Fruit fly (Drosophila melanogaster) whole organism, embryonic: ENCODE results near the gene CG32695.

Source experiments
- Antp ChIP-seq: fragments of 200-800 bp; sonication (Bioruptor generic); optimal IDR thresholded peaks from 3 replicates; lab custom pipeline; 2016; ENCODE audit warnings: missing biosample characterization, missing genetic modification characterization
- Awh ChIP-seq: fragments of 200-800 bp; sonication (Bioruptor generic); IDR thresholded peaks from 2 replicates; pipeline ENCODE4, ENCODE4 v1.3.6; 2022; ENCODE audit warnings: missing biosample characterization, missing genetic modification characterization
- CG10147 ChIP-seq: fragments of 200-800 bp; sonication (Bioruptor generic); optimal IDR thresholded peaks from 2 replicates; lab custom pipeline; 2019; ENCODE audit warnings: missing biosample characterization, mild to moderate bottlenecking, missing genetic modification characterization, moderate library complexity
- CG10274 ChIP-seq: fragments of 200-800 bp; sonication (Bioruptor generic); optimal IDR thresholded peaks from 3 replicates; lab custom pipeline; 2017; ENCODE audit warnings: missing biosample characterization, mild to moderate bottlenecking, missing genetic modification characterization
- CG12942 ChIP-seq: fragments of 200-800 bp; sonication (Bioruptor generic); optimal IDR thresholded peaks from 3 replicates; lab custom pipeline; 2016; ENCODE audit warnings: missing biosample characterization, missing genetic modification characterization
- CG13624 ChIP-seq: fragments of 200-800 bp; sonication (Bioruptor generic); optimal IDR thresholded peaks from 2 replicates; lab custom pipeline; 2016; ENCODE audit warnings: missing biosample characterization, missing genetic modification characterization
- CG14014 ChIP-seq: fragments of 200-800 bp; sonication (Bioruptor generic); IDR thresholded peaks from 2 replicates; pipeline ENCODE4 v1.3.6; 2022; ENCODE audit warnings: missing biosample characterization, missing genetic modification characterization
- CG15479 ChIP-seq: fragments of 200-800 bp; sonication (Bioruptor generic); optimal IDR thresholded peaks from 3 replicates; lab custom pipeline; 2019; ENCODE audit warnings: missing biosample characterization, mild to moderate bottlenecking, missing genetic modification characterization, moderate library complexity
- CG16813 ChIP-seq: fragments of 200-800 bp; sonication (Bioruptor generic); IDR thresholded peaks from 3 replicates; pipeline ENCODE4 v1.3.6; 2022; ENCODE audit warnings: missing biosample characterization, missing genetic modification characterization; ENCODE audit not compliant: partially characterized antibody
- CG17186 ChIP-seq: fragments of 200-800 bp; sonication (Bioruptor generic); optimal IDR thresholded peaks from 3 replicates; lab custom pipeline; 2017; ENCODE audit warnings: missing biosample characterization, missing genetic modification reagents, missing genetic modification characterization
- CG17328 ChIP-seq: fragments of 200-800 bp; sonication (Bioruptor generic); IDR thresholded peaks from 2 replicates; pipeline ENCODE4 v1.3.6; 2022; ENCODE audit warnings: missing biosample characterization, missing genetic modification characterization
- CG17829 ChIP-seq: fragments of 200-800 bp; optimal IDR thresholded peaks from 2 replicates; lab custom pipeline; 2019; ENCODE audit warnings: missing biosample characterization, mild to moderate bottlenecking, missing genetic modification characterization, moderate library complexity
- CG18262 ChIP-seq: fragments of 200-800 bp; optimal IDR thresholded peaks from 3 replicates; lab custom pipeline; 2019; ENCODE audit warnings: missing biosample characterization, mild to moderate bottlenecking, missing genetic modification characterization, moderate library complexity
- CG3838 ChIP-seq: fragments of 200-800 bp; sonication (Bioruptor generic); optimal IDR thresholded peaks from 3 replicates; lab custom pipeline; 2016; ENCODE audit warnings: missing biosample characterization, missing genetic modification characterization
- CG43689 ChIP-seq: fragments of 200-800 bp; sonication (Bioruptor generic); IDR thresholded peaks from 2 replicates; pipeline ENCODE4 v1.3.6; 2022; ENCODE audit warnings: missing biosample characterization, missing genetic modification characterization
- CG6254 ChIP-seq: fragments of 200-800 bp; sonication (Bioruptor generic); optimal IDR thresholded peaks from 3 replicates; lab custom pipeline; 2017; ENCODE audit warnings: mild to moderate bottlenecking, missing biosample characterization, missing genetic modification reagents, missing genetic modification characterization
- CG6791 ChIP-seq: fragments of 200-800 bp; sonication (Bioruptor generic); IDR thresholded peaks from 3 replicates; pipeline ENCODE4 v1.3.6; 2022; ENCODE audit warnings: missing biosample characterization, missing genetic modification characterization; ENCODE audit not compliant: partially characterized antibody
- CG6813 ChIP-seq: fragments of 200-800 bp; sonication (Bioruptor generic); optimal IDR thresholded peaks from 2 replicates; lab custom pipeline; 2017; ENCODE audit warnings: missing biosample characterization, missing genetic modification characterization, mild to moderate bottlenecking, moderate library complexity, missing genetic modification reagents
- D ChIP-seq, 2 experiments: fragments of 200-800 bp in 1 of 2; fragments of >200 bp in 1 of 2; sonication (Bioruptor generic) in 1 of 2; optimal IDR thresholded peaks; 2 replicates in 1 of 2; 3 replicates in 1 of 2; lab custom pipeline; 2017; ENCODE audit warnings: mild to moderate bottlenecking in 1 of 2, missing biosample characterization in 1 of 2, missing genetic modification characterization in 1 of 2, missing genetic modification reagents in 1 of 2
- Deaf1 ChIP-seq: fragments of 200-800 bp; optimal IDR thresholded peaks from 3 replicates; lab custom pipeline; 2019; ENCODE audit warnings: missing biosample characterization, mild to moderate bottlenecking, missing genetic modification characterization, moderate library complexity
- Max ChIP-seq: fragments of 200-800 bp; sonication (Bioruptor generic); optimal IDR thresholded peaks from 2 replicates; lab custom pipeline; 2016; ENCODE audit warnings: missing biosample characterization, mild to moderate bottlenecking, missing genetic modification characterization
- Mes4 ChIP-seq: fragments of 200-800 bp; sonication (Bioruptor generic); optimal IDR thresholded peaks from 2 replicates; lab custom pipeline; 2016; ENCODE audit warnings: missing biosample characterization, missing genetic modification characterization
- Poxn ChIP-seq: fragments of 200-800 bp; sonication (Bioruptor generic); IDR thresholded peaks from 2 replicates; pipeline ENCODE4 v1.3.6; 2022; ENCODE audit warnings: missing biosample characterization, missing genetic modification characterization
- Sox100B ChIP-seq: fragments of 200-800 bp; sonication (Bioruptor generic); optimal IDR thresholded peaks from 3 replicates; lab custom pipeline; 2018; ENCODE audit warnings: missing biosample characterization, mild to moderate bottlenecking, missing genetic modification characterization
- Spps ChIP-seq: fragments of 200-800 bp; sonication (Bioruptor generic); optimal IDR thresholded peaks from 2 replicates; lab custom pipeline; 2018; ENCODE audit warnings: missing biosample characterization, mild to moderate bottlenecking, missing genetic modification characterization
- Sry-δ ChIP-seq: fragments of 200-800 bp; sonication (Bioruptor generic); optimal IDR thresholded peaks from 2 replicates; lab custom pipeline; 2016; ENCODE audit warnings: missing biosample characterization, missing genetic modification characterization
- TFAM ChIP-seq: fragments of 200-800 bp; sonication (Bioruptor generic); optimal IDR thresholded peaks from 2 replicates; lab custom pipeline; 2017; ENCODE audit warnings: missing biosample characterization, missing genetic modification characterization, inconsistent platforms
- Usf ChIP-seq: fragments of 200-800 bp; sonication (Bioruptor generic); optimal IDR thresholded peaks from 2 replicates; lab custom pipeline; 2017; ENCODE audit warnings: missing genotype, missing biosample characterization, missing genetic modification characterization
- aop ChIP-seq: fragments of 200-800 bp; sonication (Bioruptor generic); IDR thresholded peaks from 2 replicates; pipeline ENCODE4 v1.3.6; 2022; ENCODE audit warnings: missing biosample characterization, missing genetic modification characterization
- bab2 ChIP-seq: fragments of 200-800 bp; sonication (Bioruptor generic); optimal IDR thresholded peaks from 2 replicates; lab custom pipeline; 2016; ENCODE audit warnings: missing biosample characterization, missing genetic modification characterization
- da ChIP-seq: fragments of 200-800 bp; sonication (Bioruptor generic); optimal IDR thresholded peaks from 2 replicates; lab custom pipeline; 2016; ENCODE audit warnings: missing biosample characterization, missing genetic modification characterization
- emc ChIP-seq: fragments of 200-800 bp; sonication (Bioruptor generic); optimal IDR thresholded peaks from 2 replicates; lab custom pipeline; 2016; ENCODE audit warnings: missing biosample characterization, missing genetic modification characterization
- fu2 ChIP-seq: fragments of 200-800 bp; sonication (Bioruptor generic); optimal IDR thresholded peaks from 2 replicates; lab custom pipeline; 2016; ENCODE audit warnings: missing biosample characterization, missing genetic modification characterization
- gcm ChIP-seq: fragments of 200-800 bp; sonication (Bioruptor generic); optimal IDR thresholded peaks from 2 replicates; lab custom pipeline; 2019; ENCODE audit warnings: missing biosample characterization, mild to moderate bottlenecking, missing genetic modification characterization, moderate library complexity
- maf-S ChIP-seq: fragments of 200-800 bp; sonication (Bioruptor generic); optimal IDR thresholded peaks from 2 replicates; lab custom pipeline; 2016; ENCODE audit warnings: missing biosample characterization, missing genetic modification characterization
- mld ChIP-seq: fragments of 200-800 bp; sonication (Bioruptor generic); IDR thresholded peaks from 3 replicates; pipeline ENCODE4 v1.3.6; 2022; ENCODE audit warnings: missing biosample characterization, missing genetic modification characterization; ENCODE audit not compliant: partially characterized antibody
- nerfin-1 ChIP-seq: fragments of 200-800 bp; sonication (Bioruptor generic); optimal IDR thresholded peaks from 3 replicates; lab custom pipeline; 2019; ENCODE audit warnings: missing biosample characterization, mild to moderate bottlenecking, missing genetic modification characterization, moderate library complexity
- odd ChIP-seq: fragments of 200-800 bp; sonication (Bioruptor generic); optimal IDR thresholded peaks from 2 replicates; lab custom pipeline; 2017; ENCODE audit warnings: missing biosample characterization, mild to moderate bottlenecking, missing genetic modification characterization
- onecut ChIP-seq: fragments of 200-800 bp; sonication (Bioruptor generic); IDR thresholded peaks from 2 replicates; pipeline ENCODE4 v1.3.6; 2022; ENCODE audit warnings: missing biosample characterization, missing genetic modification characterization
- pfk ChIP-seq: fragments of 200-800 bp; sonication (Bioruptor generic); optimal IDR thresholded peaks from 2 replicates; lab custom pipeline; 2018; ENCODE audit warnings: missing biosample characterization, mild to moderate bottlenecking, missing genetic modification characterization, moderate library complexity
- pita ChIP-seq: fragments of 200-800 bp; sonication (Bioruptor generic); optimal IDR thresholded peaks from 2 replicates; lab custom pipeline; 2017; ENCODE audit warnings: missing biosample characterization, mild to moderate bottlenecking, missing genetic modification characterization
- scrt ChIP-seq: fragments of 200-800 bp; sonication (Bioruptor generic); optimal IDR thresholded peaks from 2 replicates; lab custom pipeline; 2018; ENCODE audit warnings: missing biosample characterization, mild to moderate bottlenecking, missing genetic modification characterization, moderate library complexity
- sens-2 ChIP-seq: fragments of 200-800 bp; sonication (Bioruptor generic); IDR thresholded peaks from 2 replicates; pipeline ENCODE4 v1.3.6; 2022; ENCODE audit warnings: missing biosample characterization, missing genetic modification characterization
- stc ChIP-seq: fragments of 200-800 bp; sonication (Bioruptor generic); IDR thresholded peaks from 2 replicates; pipeline ENCODE4 v1.3.6; 2022; ENCODE audit warnings: missing biosample characterization, missing genetic modification characterization
- tna ChIP-seq: fragments of 200-800 bp; sonication (Bioruptor generic); IDR thresholded peaks from 2 replicates; pipeline ENCODE4 v1.3.6; 2022; ENCODE audit warnings: missing biosample characterization, missing genetic modification characterization; ENCODE audit not compliant: partially characterized antibody
- unc-4 ChIP-seq: fragments of 200-800 bp; sonication (Bioruptor generic); IDR thresholded peaks from 2 replicates; pipeline ENCODE4 v1.3.6; 2022; ENCODE audit warnings: missing biosample characterization, missing genetic modification characterization; ENCODE audit not compliant: partially characterized antibody
- vvl ChIP-seq: fragments of 200-800 bp; sonication (Bioruptor generic); IDR thresholded peaks from 2 replicates; pipeline ENCODE4 v1.3.6; 2022; ENCODE audit warnings: missing biosample characterization, missing genetic modification characterization

The CG32695 gene

dm6 chrX:9875948-9876853, 2.3 kb upstream of the CG32695 start, which contains the start of gene CG15247 (continued):
- peak; percentile 68; the same call in 1 of the 2 replicates for TF ChIP-seq aop (GFP tag; lab: Robert Waterston, UW)
- TF ChIP-seq da: peak; percentile 1
- peak; percentile 22 for TF ChIP-seq CG12942 (GFP tag; lab: Kevin White, UChicago)
- peak; percentile 39 for TF ChIP-seq CG17829 (tag; lab: Kevin White, UChicago)
- TF ChIP-seq bab2: peak; percentile 73
- peak; percentile 4 for TF ChIP-seq CG6813 (GFP tag; lab: Kevin White, UChicago)
- peak; percentile 82 for TF ChIP-seq CG14014
- TF ChIP-seq CG15479 (GFP tag; lab: Kevin White, UChicago): no peak
- no peak for TF ChIP-seq CG16813
- TF ChIP-seq maf-S (GFP tag; lab: Kevin White, UChicago): peak; percentile 47
- peak; percentile 28 for TF ChIP-seq Spps (tag; lab: Kevin White, UChicago)
- TF ChIP-seq odd: peak; percentile 16
- TF ChIP-seq TFAM (GFP tag; lab: Kevin White, UChicago): no peak
- peak; percentile 5 for TF ChIP-seq CG6254 (GFP tag; lab: Kevin White, UChicago)
- peak; percentile 35 for TF ChIP-seq Mes4 (GFP tag; lab: Kevin White, UChicago)
- peak; percentile 47 for TF ChIP-seq scrt (GFP tag; lab: Kevin White, UChicago)
- peak; percentile 24 for TF ChIP-seq Deaf1 (tag; lab: Kevin White, UChicago)
- TF ChIP-seq tna: 0 out of 2 replicates have a peak, but pooled peaks have one; percentile 12
- TF ChIP-seq CG18262 (tag; lab: Kevin White, UChicago): peak; percentile 60
- TF ChIP-seq emc (GFP tag; lab: Kevin White, UChicago): peak; percentile 46
- TF ChIP-seq unc-4 (GFP tag; lab: Robert Waterston, UW): no peak
- peak; percentile 13 for TF ChIP-seq Sry-δ (GFP tag; lab: Kevin White, UChicago)
- no peak for TF ChIP-seq mld (GFP tag; lab: Robert Waterston, UW)
- peak; percentile 59 for TF ChIP-seq CG10147 (GFP tag; lab: Kevin White, UChicago)
- peak; percentile 39 for TF ChIP-seq Max (GFP tag; lab: Kevin White, UChicago)
- TF ChIP-seq Usf (GFP tag; lab: Kevin White, UChicago): peak; percentile 37
- peak; percentile 47; the same call in 1 of the 2 replicates for TF ChIP-seq CG43689 (GFP tag; lab: Robert Waterston, UW)
- TF ChIP-seq Poxn (GFP tag; lab: Robert Waterston, UW): no peak
- TF ChIP-seq nerfin-1 (tag; lab: Kevin White, UChicago): peak; percentile 59
- TF ChIP-seq CG17328 (GFP tag; lab: Robert Waterston, UW): peak; percentile 69
- TF ChIP-seq Awh: peak; percentile 62; the same call in 1 of the 2 replicates
- peak; percentile 66 for TF ChIP-seq Sox100B (GFP tag; lab: Kevin White, UChicago)
- peak; percentile 73 for TF ChIP-seq onecut (GFP tag; lab: Robert Waterston, UW)
- no peak for TF ChIP-seq D (optimal IDR thresholded peaks at IDR 0.05; lab: Kevin White, UChicago)
- peak; percentile 48 for TF ChIP-seq D (GFP tag; optimal IDR thresholded peaks at IDR 0.05; lab: Kevin White, UChicago)
- TF ChIP-seq pita (GFP tag; lab: Kevin White, UChicago): no peak
- TF ChIP-seq CG3838 (GFP tag; lab: Kevin White, UChicago): no peak
- TF ChIP-seq CG6791 (GFP tag; lab: Robert Waterston, UW): no peak
- TF ChIP-seq sens-2 (GFP tag; lab: Robert Waterston, UW): 0 out of 2 replicates have a peak, but pooled peaks have one; percentile 18
- peak; percentile 47 for TF ChIP-seq gcm (GFP tag; lab: Kevin White, UChicago)
- peak; percentile 82 for TF ChIP-seq vvl (GFP tag; lab: Robert Waterston, UW)
- peak; percentile 79 for TF ChIP-seq CG13624 (GFP tag; lab: Kevin White, UChicago)
- peak; percentile 71 for TF ChIP-seq stc (GFP tag; lab: Robert Waterston, UW)
- TF ChIP-seq CG17186: no peak
- peak; percentile 14 for TF ChIP-seq fu2 (GFP tag; lab: Kevin White, UChicago)
- TF ChIP-seq Antp (GFP tag; lab: Kevin White, UChicago): peak; percentile 62
- TF ChIP-seq pfk: no peak
- TF ChIP-seq CG10274 (GFP tag; lab: Kevin White, UChicago): peak; percentile 11
